Worm (Caenorhabditis elegans) whole organism, L4/young adult: ENCODE results near the gene mtcu-2.

Experiments
- W03F9.2 ChIP-seq: fragments of 150-350 bp; optimal IDR thresholded peaks from 2 replicates; lab custom pipeline; 2014; ENCODE audit warnings: missing biosample characterization, missing genetic modification characterization
- dao-5 ChIP-seq: sonication (generic microtip); optimal IDR thresholded peaks from 2 replicates; lab custom pipeline; 2016; ENCODE audit warnings: missing genotype, missing genetic modification characterization, moderate library complexity, missing compliant biosample characterization

DNA sequence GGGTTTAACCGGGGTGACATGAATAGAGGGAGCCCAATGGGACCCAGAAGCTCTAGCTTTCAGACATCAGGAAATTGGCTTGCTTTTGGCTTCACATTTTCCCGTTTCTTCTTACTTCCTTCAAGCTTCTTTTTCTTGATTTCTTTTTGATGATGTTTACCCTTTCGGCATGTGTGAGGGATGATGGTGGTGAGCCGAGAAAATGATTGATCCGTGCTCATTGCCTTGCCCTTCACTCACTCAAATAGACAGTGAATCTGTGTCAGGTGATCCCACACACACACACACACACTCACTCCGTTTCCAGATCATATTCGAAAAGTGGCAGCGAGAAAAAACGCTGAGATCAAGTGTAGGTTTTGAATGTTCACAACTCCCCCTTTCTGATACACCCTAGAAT, 38.3 kb downstream of the mtcu-2 start:
- TF ChIP-seq W03F9.2 (tag; lab: Kevin White, UChicago) (no peak), dao-5 (tag; lab: Kevin White, UChicago) (no peak)
